Fruit fly (Drosophila melanogaster) whole organism, prepupa: ENCODE data around the gene CG1622.

Source experiments
- Blimp-1 ChIP-seq: fragments of 200-800 bp; sonication (Bioruptor generic); optimal IDR thresholded peaks from 3 replicates; lab custom pipeline; 2017; ENCODE audit warnings: missing biosample characterization, missing genetic modification characterization, mild to moderate bottlenecking, moderate library complexity, missing genetic modification reagents
- CG11762 ChIP-seq: fragments of 200-800 bp; sonication (Bioruptor generic); optimal IDR thresholded peaks from 3 replicates; lab custom pipeline; 2016; ENCODE audit warnings: missing biosample characterization, missing genetic modification characterization; ENCODE audit not compliant: insufficient read depth
- CG3032 ChIP-seq: fragments of 200-800 bp; optimal IDR thresholded peaks from 2 replicates; lab custom pipeline; 2019; ENCODE audit warnings: missing biosample characterization, mild to moderate bottlenecking, missing genetic modification characterization, moderate library complexity
- CG3919 ChIP-seq: fragments of 200-800 bp; sonication (Bioruptor generic); optimal IDR thresholded peaks from 3 replicates; lab custom pipeline; 2016; ENCODE audit warnings: missing biosample characterization, missing genetic modification characterization
- CG6854 ChIP-seq: fragments of 200-800 bp; sonication (Bioruptor generic); optimal IDR thresholded peaks from 2 replicates; lab custom pipeline; 2017; ENCODE audit warnings: missing biosample characterization, mild to moderate bottlenecking, missing genetic modification characterization
- CG8632 ChIP-seq: fragments of 200-800 bp; sonication (Bioruptor generic); optimal IDR thresholded peaks from 3 replicates; lab custom pipeline; 2016; ENCODE audit warnings: missing biosample characterization, missing genetic modification characterization
- CG9139 ChIP-seq: fragments of 200-800 bp; sonication (Bioruptor generic); optimal IDR thresholded peaks from 3 replicates; lab custom pipeline; 2017; ENCODE audit warnings: missing biosample characterization, mild to moderate bottlenecking, missing genetic modification characterization
- Ets96B ChIP-seq: fragments of 200-800 bp; optimal IDR thresholded peaks from 2 replicates; lab custom pipeline; 2019; ENCODE audit warnings: missing biosample characterization, mild to moderate bottlenecking, missing genetic modification characterization, moderate library complexity
- Hr38 ChIP-seq: sonication (Bioruptor generic); optimal IDR thresholded peaks from 2 replicates; lab custom pipeline; 2016; ENCODE audit warnings: missing biosample characterization, missing genetic modification characterization
- Lpt ChIP-seq: fragments of 200-800 bp; sonication (Bioruptor generic); optimal IDR thresholded peaks from 3 replicates; lab custom pipeline; 2016; ENCODE audit warnings: missing biosample characterization, missing genetic modification characterization
- Smox ChIP-seq: fragments of 200-800 bp; sonication (Bioruptor generic); optimal IDR thresholded peaks from 3 replicates; lab custom pipeline; 2016; ENCODE audit warnings: missing biosample characterization, missing genetic modification characterization
- acj6 ChIP-seq: fragments of 200-800 bp; sonication (Bioruptor generic); optimal IDR thresholded peaks from 3 replicates; lab custom pipeline; 2016; ENCODE audit warnings: missing biosample characterization, missing genetic modification characterization
- fd85E ChIP-seq: fragments of 200-800 bp; sonication (Bioruptor generic); optimal IDR thresholded peaks from 3 replicates; lab custom pipeline; 2016; ENCODE audit warnings: missing biosample characterization, missing genetic modification characterization

dm6 chrX:13274429-13275095, 22.3 kb upstream of the CG1622 start:
- TF ChIP-seq fd85E (GFP tag; lab: Kevin White, UChicago) (no peak), Smox (GFP tag; lab: Kevin White, UChicago) (no peak), Blimp-1 (GFP tag; lab: Kevin White, UChicago) (no peak), Lpt (GFP tag; lab: Kevin White, UChicago) (no peak), CG6854 (GFP tag; lab: Kevin White, UChicago) (no peak), CG3919 (no peak), acj6 (GFP tag; lab: Kevin White, UChicago) (peak; percentile 39), CG8632 (no peak), CG9139 (GFP tag; lab: Kevin White, UChicago) (no peak), Ets96B (peak; percentile 40), Hr38 (GFP tag; lab: Kevin White, UChicago) (no peak), CG3032 (tag; lab: Kevin White, UChicago) (peak; percentile 40), CG11762 (GFP tag; lab: Kevin White, UChicago) (no peak)
